Fruit fly (Drosophila melanogaster): Measurements from ENCODE around the gene CG7950.
A peak's percentile ranks its signal among the peaks of the same experiment; 100 is the strongest.

Gene CG7950

dm6 chr3R:30061154-30061482 lies 4.5 kb downstream of the CG7950 start (continued):
- TF ChIP-seq wek (GFP tag; optimal IDR thresholded peaks at IDR 0.05), result peak; percentile 61
- TF ChIP-seq CG6683 (GFP tag; optimal IDR thresholded peaks at IDR 0.05), result peak; percentile 71
- TF ChIP-seq Fer2 (tag; optimal IDR thresholded peaks at IDR 0.05), result peak; percentile 63
- TF ChIP-seq MTF-1 (GFP tag; optimal IDR thresholded peaks at IDR 0.05; ENCODE audit: borderline replicate concordance), result peak; percentile 77
- peak; percentile 82 for TF ChIP-seq CG2875 (GFP tag; optimal IDR thresholded peaks at IDR 0.05)
- no peak for TF ChIP-seq MESR4 (GFP tag; optimal IDR thresholded peaks at IDR 0.05)
- peak; percentile 82 for TF ChIP-seq NK7.1 (GFP tag; optimal IDR thresholded peaks at IDR 0.05)
- peak; percentile 55 for TF ChIP-seq corto (GFP tag; optimal IDR thresholded peaks at IDR 0.05)
- peak; percentile 48 for TF ChIP-seq CG17186 (GFP tag; optimal IDR thresholded peaks at IDR 0.05)
- TF ChIP-seq CG17568 (GFP tag; optimal IDR thresholded peaks at IDR 0.05), result peak; percentile 37
- no peak for TF ChIP-seq fu2 (GFP tag; optimal IDR thresholded peaks at IDR 0.05)
- peak; percentile 89 for TF ChIP-seq sens-2 (GFP tag; IDR thresholded peaks at IDR 0.05)
- TF ChIP-seq CG2120 (GFP tag; optimal IDR thresholded peaks at IDR 0.05), result peak; percentile 48
- peak; percentile 82 for TF ChIP-seq CG17802 (tag; optimal IDR thresholded peaks at IDR 0.05)
- TF ChIP-seq CG14667 (GFP tag; IDR thresholded peaks at IDR 0.05), result peak; percentile 88
- peak; percentile 93 for TF ChIP-seq Nf-YA (GFP tag; IDR thresholded peaks at IDR 0.05)
- TF ChIP-seq ranshi (GFP tag; IDR thresholded peaks at IDR 0.05), result peak; percentile 92
- peak; percentile 79 for TF ChIP-seq CG9817 (tag; optimal IDR thresholded peaks at IDR 0.05)
- TF ChIP-seq Mrtf (GFP tag; IDR thresholded peaks at IDR 0.05), result peak; percentile 89
- no peak for TF ChIP-seq Scr (GFP tag; IDR thresholded peaks at IDR 0.05; ENCODE audit: partially characterized antibody)
- TF ChIP-seq TFAM (GFP tag; optimal IDR thresholded peaks at IDR 0.05), result peak; percentile 72
- TF ChIP-seq Myb (GFP tag; optimal IDR thresholded peaks at IDR 0.05), result peak; percentile 60
- peak; percentile 83 for TF ChIP-seq CG11723 (GFP tag; optimal IDR thresholded peaks at IDR 0.05)
- TF ChIP-seq CG11696 (GFP tag; IDR thresholded peaks at IDR 0.05), result peak; percentile 85
- peak; percentile 95 for TF ChIP-seq vvl (GFP tag; IDR thresholded peaks at IDR 0.05)
- TF ChIP-seq chn (GFP tag; optimal IDR thresholded peaks at IDR 0.05), result peak; percentile 71
- TF ChIP-seq PHDP (tag; optimal IDR thresholded peaks at IDR 0.05), result peak; percentile 62
- TF ChIP-seq CG4617 (GFP tag; optimal IDR thresholded peaks at IDR 0.05; ENCODE audit: borderline replicate concordance), result peak; percentile 24
- peak; percentile 82 for TF ChIP-seq Meics (GFP tag; optimal IDR thresholded peaks at IDR 0.05)
- TF ChIP-seq CG6813 (GFP tag; optimal IDR thresholded peaks at IDR 0.05), result peak; percentile 82
- TF ChIP-seq HLHmδ (GFP tag; optimal IDR thresholded peaks at IDR 0.05), result no peak
- peak; percentile 42 for TF ChIP-seq dm (GFP tag; optimal IDR thresholded peaks at IDR 0.05)
- peak; percentile 83 for TF ChIP-seq oc (tag; optimal IDR thresholded peaks at IDR 0.05)
- TF ChIP-seq sisA (GFP tag; IDR thresholded peaks at IDR 0.05), result peak; percentile 96
- peak; percentile 93 for TF ChIP-seq so (GFP tag; IDR thresholded peaks at IDR 0.05)
- TF ChIP-seq Hand (GFP tag; optimal IDR thresholded peaks at IDR 0.05), result no peak
- peak; percentile 90 for TF ChIP-seq ara (GFP tag; IDR thresholded peaks at IDR 0.05)
- TF ChIP-seq esg (GFP tag; conservative IDR thresholded peaks at IDR 0.05), result peak; percentile 92
- TF ChIP-seq CG2678 (tag; optimal IDR thresholded peaks at IDR 0.05), result peak; percentile 95
- peak; percentile 92 for TF ChIP-seq gsb-n (tag; optimal IDR thresholded peaks at IDR 0.05)
- TF ChIP-seq CG4424 (GFP tag; optimal IDR thresholded peaks at IDR 0.05), result peak; percentile 93
- TF ChIP-seq chinmo (GFP tag; IDR thresholded peaks at IDR 0.05; ENCODE audit: partially characterized antibody), result no peak
- peak; percentile 50 for TF ChIP-seq Mad (GFP tag; optimal IDR thresholded peaks at IDR 0.05)
- TF ChIP-seq CG4730 (GFP tag; IDR thresholded peaks at IDR 0.05), result peak; percentile 83
- peak; percentile 89 for TF ChIP-seq CG17829 (tag; optimal IDR thresholded peaks at IDR 0.05)
- peak; percentile 76 for TF ChIP-seq az2 (GFP tag; optimal IDR thresholded peaks at IDR 0.05)
- TF ChIP-seq CG31388 (GFP tag; optimal IDR thresholded peaks at IDR 0.05), result peak; percentile 59
- peak; percentile 6 for TF ChIP-seq CG10431 (GFP tag; optimal IDR thresholded peaks at IDR 0.05)
- TF ChIP-seq tx (GFP tag; optimal IDR thresholded peaks at IDR 0.05), result peak; percentile 70
- peak; percentile 96 for TF ChIP-seq zfh1 (GFP tag; IDR thresholded peaks at IDR 0.05)
